Worm (Caenorhabditis elegans): ENCODE results near the gene K10H10.5.

DNA sequence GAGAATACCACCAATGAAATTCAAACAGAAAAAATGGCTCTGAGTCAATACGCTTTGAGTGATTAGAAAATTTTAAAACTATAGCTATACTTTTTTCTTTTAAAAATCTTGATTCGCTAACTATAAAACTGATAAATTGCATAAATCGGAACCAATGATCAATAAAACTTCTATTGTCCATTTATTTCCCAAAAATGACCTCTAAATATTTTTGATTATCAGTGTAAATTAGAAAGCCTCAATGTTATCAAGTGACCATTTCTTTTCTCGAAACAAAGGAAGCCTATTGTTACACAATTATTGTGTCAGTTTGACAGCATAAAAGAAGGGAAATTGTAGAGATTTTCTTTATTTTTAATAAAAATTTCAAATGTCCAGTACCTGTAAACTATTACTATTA is 1.4 kb upstream of the K10H10.5 start, which contains the start of gene K10H10.4:
- TF ChIP-seq efl-3 (GFP tag; optimal IDR thresholded peaks at IDR 0.05) (no peak), nhr-237 (tag; optimal IDR thresholded peaks at IDR 0.05) (no peak), ceh-82 (tag; optimal IDR thresholded peaks at IDR 0.05) (no peak), fos-1 (tag; optimal IDR thresholded peaks at IDR 0.05) (no peak), C04F5.9 (tag; optimal IDR thresholded peaks at IDR 0.05) (no peak), jun-1 (tag; optimal IDR thresholded peaks at IDR 0.05) (no peak), nhr-77 (tag; optimal IDR thresholded peaks at IDR 0.05) (no peak), mdl-1 (tag; optimal IDR thresholded peaks at IDR 0.05) (no peak), ama-1 (optimal IDR thresholded peaks at IDR 0.05) (no peak), unc-62 (GFP tag; optimal IDR thresholded peaks at IDR 0.05) (no peak)

All from whole organism, L1 larva.